Fruit fly (Drosophila melanogaster) whole organism, prepupa: ENCODE data around the gene CG15155.

ENCODE experiments used
- CG34406 ChIP-seq: fragments of 200-800 bp; sonication (Bioruptor generic); optimal IDR thresholded peaks from 3 replicates; lab custom pipeline; 2016; ENCODE audit warnings: missing biosample characterization, missing genetic modification characterization
- CG3919 ChIP-seq: fragments of 200-800 bp; sonication (Bioruptor generic); optimal IDR thresholded peaks from 3 replicates; lab custom pipeline; 2016; ENCODE audit warnings: missing biosample characterization, missing genetic modification characterization
- CG4318 ChIP-seq: fragments of 200-800 bp; sonication (Bioruptor generic); optimal IDR thresholded peaks from 3 replicates; lab custom pipeline; 2017; ENCODE audit warnings: missing biosample characterization, mild to moderate bottlenecking, missing genetic modification characterization
- CG6792 ChIP-seq: fragments of 200-800 bp; sonication (Bioruptor generic); optimal IDR thresholded peaks from 3 replicates; lab custom pipeline; 2016; ENCODE audit warnings: missing biosample characterization, missing genetic modification characterization
- CG7368 ChIP-seq: fragments of 200-800 bp; sonication (Bioruptor generic); optimal IDR thresholded peaks from 3 replicates; lab custom pipeline; 2016; ENCODE audit warnings: missing biosample characterization, missing genetic modification characterization
- CG8119 ChIP-seq: fragments of 200-800 bp; sonication (Bioruptor generic); IDR thresholded peaks from 3 replicates; pipeline ENCODE4 v1.3.6; 2022; ENCODE audit warnings: missing biosample characterization, missing genetic modification characterization
- Eip75B ChIP-seq: fragments of 200-800 bp; sonication (Bioruptor generic); optimal IDR thresholded peaks from 3 replicates; lab custom pipeline; 2016; ENCODE audit warnings: missing biosample characterization, missing genetic modification characterization
- Hr39 ChIP-seq: fragments of 200-800 bp; sonication (Bioruptor generic); optimal IDR thresholded peaks from 2 replicates; lab custom pipeline; 2016; ENCODE audit warnings: missing biosample characterization, missing genetic modification characterization
- Lpt ChIP-seq: fragments of 200-800 bp; sonication (Bioruptor generic); optimal IDR thresholded peaks from 3 replicates; lab custom pipeline; 2016; ENCODE audit warnings: missing biosample characterization, missing genetic modification characterization
- esn ChIP-seq: fragments of 200-800 bp; sonication (Bioruptor generic); optimal IDR thresholded peaks from 2 replicates; lab custom pipeline; 2016; ENCODE audit warnings: missing biosample characterization, mild to moderate bottlenecking, missing genetic modification characterization, moderate library complexity
- spab ChIP-seq: fragments of 200-800 bp; sonication (Bioruptor generic); optimal IDR thresholded peaks from 2 replicates; lab custom pipeline; 2017; ENCODE audit warnings: missing biosample characterization, mild to moderate bottlenecking, missing genetic modification characterization, missing genetic modification reagents
- ss ChIP-seq, 2 experiments: fragments of 200-800 bp; sonication (Bioruptor generic); optimal IDR thresholded peaks; 2 replicates in 1 of 2; 3 replicates in 1 of 2; lab custom pipeline; 2017 to 2018; ENCODE audit warnings: mild to moderate bottlenecking in 2 of 2, missing biosample characterization in 2 of 2, missing genetic modification characterization in 2 of 2, moderate library complexity in 1 of 2
- vri ChIP-seq: fragments of 200-800 bp; sonication (Bioruptor generic); optimal IDR thresholded peaks from 3 replicates; lab custom pipeline; 2016; ENCODE audit warnings: missing biosample characterization, mild to moderate bottlenecking, missing genetic modification characterization

- TF ChIP-seq CG34406 (GFP tag; lab: Kevin White, UChicago) (no peak), CG7368 (GFP tag; lab: Kevin White, UChicago) (no peak), CG6792 (GFP tag; lab: Kevin White, UChicago) (no peak), Eip75B (GFP tag; lab: Kevin White, UChicago) (no peak), CG4318 (GFP tag; lab: Kevin White, UChicago) (no peak), CG3919 (GFP tag; lab: Kevin White, UChicago) (no peak), CG8119 (GFP tag; lab: Robert Waterston, UW) (no peak), esn (GFP tag; lab: Kevin White, UChicago) (no peak), Hr39 (no peak), spab (no peak), ss (GFP tag; optimal IDR thresholded peaks at IDR 0.05; lab: Kevin White, UChicago) (no peak), vri (GFP tag; lab: Kevin White, UChicago) (peak; percentile 22), Lpt (GFP tag; lab: Kevin White, UChicago) (no peak)
These were observed 40.4 kb upstream of the CG15155 start, which contains the start of gene CG15152 for dm6 chr2L:18114176-18114703.
